Fruit fly (Drosophila melanogaster): Measurements from ENCODE around the gene Strump.

- TF ChIP-seq CG3919 (GFP tag; optimal IDR thresholded peaks at IDR 0.05): no peak
- no peak for TF ChIP-seq CG8632 (GFP tag; optimal IDR thresholded peaks at IDR 0.05)
- TF ChIP-seq CG3032 (tag; optimal IDR thresholded peaks at IDR 0.05): no peak
- no peak for TF ChIP-seq Sox14 (GFP tag; optimal IDR thresholded peaks at IDR 0.05)
Observed at dm6 chr3L:16151742-16152141, 29.9 kb downstream of the Strump start.
